Fruit fly (Drosophila melanogaster) whole organism, pupa: ENCODE results near the gene Snx27.

Experiments
- CG12605 ChIP-seq: fragments of 200-800 bp; sonication (Bioruptor generic); IDR thresholded peaks from 2 replicates; pipeline ENCODE4 v1.3.6; 2022; ENCODE audit warnings: missing biosample characterization, missing genetic modification characterization
- CG13204 ChIP-seq: fragments of 200-800 bp; sonication (Bioruptor generic); optimal IDR thresholded peaks from 2 replicates; lab custom pipeline; 2018; ENCODE audit warnings: missing biosample characterization, mild to moderate bottlenecking, missing genetic modification characterization, moderate library complexity
- CG15710 ChIP-seq: fragments of 200-800 bp; sonication (Bioruptor generic); optimal IDR thresholded peaks from 2 replicates; lab custom pipeline; 2018; ENCODE audit warnings: missing biosample characterization, mild to moderate bottlenecking, missing genetic modification characterization, moderate library complexity
- CG17806 ChIP-seq: fragments of 200-800 bp; sonication (Bioruptor generic); optimal IDR thresholded peaks from 2 replicates; lab custom pipeline; 2018; ENCODE audit warnings: missing biosample characterization, mild to moderate bottlenecking, missing genetic modification characterization, moderate library complexity
- CG34367 ChIP-seq: fragments of 200-800 bp; sonication (Bioruptor generic); optimal IDR thresholded peaks from 2 replicates; lab custom pipeline; 2018; ENCODE audit warnings: missing biosample characterization, mild to moderate bottlenecking, missing genetic modification characterization
- CG4496 ChIP-seq: fragments of 200-800 bp; sonication (Bioruptor generic); IDR thresholded peaks from 3 replicates; pipeline ENCODE4 v1.3.6; 2022; ENCODE audit warnings: missing biosample characterization, missing genetic modification characterization
- CG8159 ChIP-seq: fragments of 200-800 bp; sonication (Bioruptor generic); optimal IDR thresholded peaks from 3 replicates; lab custom pipeline; 2018; ENCODE audit warnings: missing biosample characterization, mild to moderate bottlenecking, missing genetic modification characterization, moderate library complexity
- EcR ChIP-seq: fragments of 200-800 bp; sonication (Bioruptor generic); optimal IDR thresholded peaks from 3 replicates; lab custom pipeline; 2019; ENCODE audit warnings: missing biosample characterization, missing genetic modification characterization, mild to moderate bottlenecking, moderate library complexity, missing genetic modification reagents
- Snoo ChIP-seq: fragments of 200-800 bp; sonication (Bioruptor generic); optimal IDR thresholded peaks from 3 replicates; lab custom pipeline; 2017; ENCODE audit warnings: missing biosample characterization, mild to moderate bottlenecking, missing genetic modification characterization, inconsistent platforms
- fd96Ca ChIP-seq: fragments of 200-800 bp; sonication (Bioruptor generic); IDR thresholded peaks from 3 replicates; pipeline ENCODE4 v1.3.6; 2022; ENCODE audit warnings: missing biosample characterization, missing genetic modification characterization

DNA sequence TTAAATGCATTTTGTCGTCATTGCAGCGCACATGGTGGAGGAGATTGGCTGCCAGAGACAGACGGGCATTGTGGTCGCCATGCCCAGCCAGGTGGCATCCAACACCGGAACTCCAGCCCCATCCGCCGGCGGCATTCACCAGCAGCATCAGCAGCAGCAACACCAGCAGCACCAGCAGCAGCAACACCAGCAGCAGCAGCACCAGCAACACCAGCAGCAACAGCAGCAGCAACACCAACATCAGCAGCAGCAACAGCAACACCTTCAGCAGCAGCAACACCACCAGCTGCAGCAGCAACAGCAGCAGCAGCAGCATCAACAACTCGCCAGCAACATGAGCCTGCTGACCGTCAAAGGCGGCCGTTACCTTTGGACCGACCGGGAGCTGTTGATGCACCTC is 15.0 kb upstream of the Snx27 start:
- TF ChIP-seq Snoo (tag; lab: Kevin White, UChicago): no peak
- no peak for TF ChIP-seq EcR (GFP tag; lab: Kevin White, UChicago)
- no peak for TF ChIP-seq fd96Ca
- TF ChIP-seq CG4496 (GFP tag; lab: Robert Waterston, UW): no peak
- TF ChIP-seq CG12605 (GFP tag; lab: Robert Waterston, UW): no peak
- no peak for TF ChIP-seq CG8159 (tag; lab: Kevin White, UChicago)
- no peak for TF ChIP-seq CG15710 (tag; lab: Kevin White, UChicago)
- TF ChIP-seq CG17806: no peak
- no peak for TF ChIP-seq CG34367 (tag; lab: Kevin White, UChicago)
- no peak for TF ChIP-seq CG13204 (GFP tag; lab: Kevin White, UChicago)
